Worm (Caenorhabditis elegans): Measurements from ENCODE around the gene srlf-7.

DNA sequence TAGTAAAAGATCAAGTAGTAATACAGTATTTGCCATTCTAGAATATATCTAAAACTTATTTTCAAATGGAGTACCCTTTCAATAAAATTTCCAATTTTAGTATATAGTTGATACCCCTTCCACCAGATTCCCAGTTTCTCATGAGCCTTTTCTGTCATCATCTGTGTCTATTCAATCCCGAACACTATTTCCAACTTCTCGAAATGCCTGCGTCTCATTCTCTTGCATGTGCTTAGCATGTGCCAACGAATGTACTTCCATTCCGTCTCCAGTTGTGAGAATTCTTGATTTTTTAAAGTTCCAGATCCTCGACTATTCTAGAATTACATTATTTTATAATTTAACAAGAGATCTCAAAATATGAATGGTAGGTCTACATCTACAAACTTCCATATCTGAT, 22.5 kb upstream of the srlf-7 start, which contains the start of gene C42D4.18:
- no peak for TF ChIP-seq unc-30 (tag; optimal IDR thresholded peaks at IDR 0.05)
- TF ChIP-seq ceh-82 (tag; optimal IDR thresholded peaks at IDR 0.05): peak in 1 of 3 experiments; percentile 31
- TF ChIP-seq pqm-1 (tag; optimal IDR thresholded peaks at IDR 0.05): no peak
- no peak for TF ChIP-seq efl-3 (GFP tag; optimal IDR thresholded peaks at IDR 0.05)
- TF ChIP-seq ama-1 (optimal IDR thresholded peaks at IDR 0.05): no peak
- no peak for TF ChIP-seq nhr-11 (tag; optimal IDR thresholded peaks at IDR 0.05)
- TF ChIP-seq ces-1 (GFP tag; optimal IDR thresholded peaks at IDR 0.05): no peak
- no peak for TF ChIP-seq skn-1 (tag; optimal IDR thresholded peaks at IDR 0.05)
- no peak for TF ChIP-seq sptf-1 (tag; optimal IDR thresholded peaks at IDR 0.05)

All from whole organism, L1 larva.